Worm (Caenorhabditis elegans): ENCODE data around the gene F42C5.4.

F42C5.4 gene

DNA sequence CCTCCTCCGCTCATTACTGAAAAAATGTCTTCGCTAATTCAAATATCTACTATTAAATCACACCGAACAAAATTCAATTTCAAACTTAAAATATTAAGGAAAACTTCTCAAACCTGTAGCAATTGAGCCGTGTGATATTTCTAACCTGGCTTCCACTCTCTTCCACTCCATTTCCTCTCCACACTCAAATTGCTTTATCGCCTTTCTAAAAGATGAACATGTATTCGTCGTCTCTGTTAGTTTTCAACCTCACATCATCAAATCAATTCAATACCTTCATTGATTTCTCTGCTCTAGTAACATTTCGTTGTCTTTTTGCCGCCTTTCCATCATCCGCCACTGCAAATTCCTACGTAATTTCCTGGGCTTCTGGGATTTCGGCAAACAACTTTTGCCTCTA, at the start of gene F42C5.4:
Gene F42C5.4 (minus strand): TSS at position 171 of the 400 bp plus-strand sequence.
- TF ChIP-seq ztf-23 (GFP tag; IDR thresholded peaks at IDR 0.05) = no peak
- TF ChIP-seq ztf-29 (GFP tag; IDR thresholded peaks at IDR 0.05) = no peak
- no peak for TF ChIP-seq T22C8.4 (GFP tag; IDR thresholded peaks at IDR 0.05)
- TF ChIP-seq cog-1 (tag; optimal IDR thresholded peaks at IDR 0.05) = no peak
- no peak for TF ChIP-seq tab-1 (GFP tag; IDR thresholded peaks at IDR 0.05)
- no peak for TF ChIP-seq ref-1 (GFP tag; conservative IDR thresholded peaks at IDR 0.05)
- TF ChIP-seq klf-2 (GFP tag; conservative IDR thresholded peaks at IDR 0.05) = no peak
- TF ChIP-seq flt-1 (GFP tag; IDR thresholded peaks at IDR 0.05) = no peak
- TF ChIP-seq med-1 (GFP tag; optimal IDR thresholded peaks at IDR 0.05; ENCODE audit: insufficient read depth) = no peak

DNA sequence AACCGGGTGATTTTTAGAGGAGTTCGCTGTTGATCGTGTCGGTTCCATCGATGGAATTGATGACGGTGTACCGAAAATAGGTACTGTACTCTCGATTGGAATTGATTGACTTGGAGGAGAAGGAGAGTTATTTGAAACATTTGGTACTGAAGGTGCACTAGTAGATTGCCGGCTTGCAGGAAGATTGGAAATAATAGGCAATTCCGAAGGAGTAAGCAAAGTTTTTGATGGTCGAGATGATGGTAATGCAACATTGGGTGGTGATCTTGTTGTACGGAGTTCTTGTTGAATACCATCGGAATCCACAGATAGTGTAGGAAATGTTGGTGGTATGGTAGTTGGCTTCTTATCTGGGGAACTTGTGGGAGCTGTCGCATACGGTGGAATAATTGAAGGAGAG, 47.2 kb upstream of the F42C5.4 start:
- TF ChIP-seq ztf-23 (GFP tag; IDR thresholded peaks at IDR 0.05) (no peak), flt-1 (GFP tag; IDR thresholded peaks at IDR 0.05) (no peak), tab-1 (GFP tag; IDR thresholded peaks at IDR 0.05) (no peak), med-1 (GFP tag; optimal IDR thresholded peaks at IDR 0.05; ENCODE audit: insufficient read depth) (no peak)

DNA sequence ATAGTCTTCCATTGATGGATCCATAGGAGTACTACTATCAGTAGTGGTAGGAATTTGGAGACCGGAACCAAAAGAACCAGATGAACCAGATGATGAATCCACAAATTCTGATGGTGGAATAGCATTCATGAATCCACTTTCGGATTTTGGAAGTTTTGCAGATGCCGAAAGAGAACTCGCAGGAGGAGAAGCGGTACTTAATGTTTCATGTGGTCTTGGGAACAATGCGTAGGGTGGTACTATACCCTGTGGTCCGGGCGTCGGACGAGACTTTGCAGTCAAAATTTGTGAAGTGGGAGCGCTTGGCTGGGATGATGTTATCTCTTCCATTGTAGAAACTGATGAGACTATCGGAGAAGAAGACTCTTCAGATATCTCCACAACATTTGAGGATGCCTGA, 46.1 kb upstream of the F42C5.4 start:
- TF ChIP-seq med-1 (GFP tag; optimal IDR thresholded peaks at IDR 0.05; ENCODE audit: insufficient read depth) (no peak), ztf-29 (GFP tag; IDR thresholded peaks at IDR 0.05) (no peak), cog-1 (tag; optimal IDR thresholded peaks at IDR 0.05) (no peak)

DNA sequence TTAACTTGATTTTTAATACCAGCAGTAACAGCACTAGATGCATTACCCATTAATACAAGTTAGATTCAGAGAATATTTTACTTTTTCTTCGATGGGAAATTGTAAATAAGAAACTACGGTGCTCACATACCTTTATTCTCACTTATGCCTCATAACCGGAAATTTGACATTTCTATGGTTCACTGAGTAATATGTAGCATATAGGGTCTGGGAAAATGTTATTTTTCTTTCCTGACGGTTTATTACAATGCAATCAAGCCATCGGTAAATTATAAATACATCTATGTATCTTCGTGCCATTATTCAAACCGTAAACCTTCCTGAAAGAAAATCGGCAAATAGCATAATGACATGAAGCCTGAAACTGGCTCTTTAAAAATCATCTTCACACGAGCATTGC, 40.8 kb upstream of the F42C5.4 start, which contains the start of gene ocr-4:
Gene ocr-4 (minus strand): TSS at position 101 of the 400 bp plus-strand sequence.
- TF ChIP-seq ztf-29 (GFP tag; IDR thresholded peaks at IDR 0.05) (no peak), klf-2 (GFP tag; conservative IDR thresholded peaks at IDR 0.05) (no peak), med-1 (GFP tag; optimal IDR thresholded peaks at IDR 0.05; ENCODE audit: insufficient read depth) (no peak), ztf-23 (GFP tag; IDR thresholded peaks at IDR 0.05) (no peak), tab-1 (GFP tag; IDR thresholded peaks at IDR 0.05) (no peak), T22C8.4 (GFP tag; IDR thresholded peaks at IDR 0.05) (no peak), cog-1 (tag; optimal IDR thresholded peaks at IDR 0.05) (no peak)

DNA sequence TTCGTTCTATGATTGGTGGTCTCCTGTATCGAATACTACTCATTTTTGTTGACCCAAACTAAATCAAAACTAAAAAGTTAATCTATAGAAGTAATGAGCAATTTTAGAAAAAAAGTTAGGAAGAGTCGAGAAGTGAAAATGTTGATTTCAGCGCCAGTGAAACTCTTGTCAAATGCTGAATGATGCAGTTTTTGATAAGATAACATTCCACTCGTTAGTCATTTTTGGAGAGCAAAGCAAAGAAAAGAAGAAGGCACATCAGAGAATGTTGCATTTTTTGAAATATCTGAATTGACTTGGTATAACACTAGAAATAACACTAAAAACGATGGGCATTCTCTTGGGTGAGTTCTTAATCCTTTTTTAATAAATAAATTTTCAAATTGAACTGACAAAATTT, 37.0 kb upstream of the F42C5.4 start, which contains the start of gene sqst-2:
Gene sqst-2 (minus strand): TSS at position 58 of the 400 bp plus-strand sequence.
- TF ChIP-seq ztf-23 (GFP tag; IDR thresholded peaks at IDR 0.05) = no peak

DNA sequence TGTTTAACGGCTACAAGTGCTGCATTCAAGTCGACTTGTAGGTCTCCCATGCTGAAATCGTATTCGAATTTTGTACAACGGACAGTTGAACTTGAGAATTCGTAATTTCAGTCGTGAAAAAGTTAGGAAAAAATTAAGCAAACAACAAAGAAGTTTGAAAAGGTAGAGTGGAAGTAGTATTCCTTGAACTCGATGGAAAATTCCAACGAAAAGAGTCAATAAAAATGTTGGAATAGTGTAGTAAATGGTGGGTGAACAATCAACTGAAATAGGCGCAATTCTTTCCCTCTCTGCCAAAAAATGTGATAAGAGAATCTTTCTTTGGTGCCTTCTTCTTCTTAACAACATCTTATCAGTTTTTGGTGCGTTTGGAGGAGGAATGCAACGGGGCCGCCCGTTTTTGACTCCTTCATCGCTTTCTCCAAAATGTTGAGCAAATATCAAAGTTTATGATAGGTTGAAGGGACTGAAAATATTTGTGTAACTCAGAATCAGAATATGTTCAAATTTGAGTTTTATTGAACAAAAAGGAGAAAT, 34.8 kb upstream of the F42C5.4 start, which contains the start of gene ifo-1:
Gene ifo-1 (minus strand): TSS at position 51 of the 537 bp plus-strand sequence.
- no peak for TF ChIP-seq ref-1 (GFP tag; conservative IDR thresholded peaks at IDR 0.05)
- no peak for TF ChIP-seq cog-1 (tag; optimal IDR thresholded peaks at IDR 0.05)

DNA sequence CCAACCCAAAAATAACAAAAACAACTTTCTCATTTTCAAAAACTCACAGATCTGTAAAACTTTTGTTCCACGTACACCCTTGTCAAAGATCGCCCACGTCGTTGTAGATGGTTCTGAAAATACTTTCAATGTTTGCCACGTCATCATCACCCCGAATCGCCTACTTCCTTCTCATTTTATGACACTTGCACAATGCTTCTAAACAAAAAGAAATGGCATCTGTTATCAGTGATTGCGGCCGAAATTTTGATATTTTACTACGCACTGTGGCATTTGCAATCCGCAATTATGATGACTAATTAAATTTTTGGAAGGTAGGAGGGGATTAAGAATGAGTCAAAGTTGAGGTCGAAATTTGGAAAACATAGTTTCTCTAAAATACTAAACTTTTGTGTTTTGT, 33.8 kb upstream of the F42C5.4 start:
- TF ChIP-seq ref-1 (GFP tag; conservative IDR thresholded peaks at IDR 0.05) = no peak
- no peak for TF ChIP-seq T22C8.4 (GFP tag; IDR thresholded peaks at IDR 0.05)
- TF ChIP-seq klf-2 (GFP tag; conservative IDR thresholded peaks at IDR 0.05) = no peak
- no peak for TF ChIP-seq tab-1 (GFP tag; IDR thresholded peaks at IDR 0.05)
- no peak for TF ChIP-seq flt-1 (GFP tag; IDR thresholded peaks at IDR 0.05)
- no peak for TF ChIP-seq ztf-23 (GFP tag; IDR thresholded peaks at IDR 0.05)
- TF ChIP-seq med-1 (GFP tag; optimal IDR thresholded peaks at IDR 0.05; ENCODE audit: insufficient read depth) = no peak
- TF ChIP-seq ztf-29 (GFP tag; IDR thresholded peaks at IDR 0.05) = no peak
- TF ChIP-seq cog-1 (tag; optimal IDR thresholded peaks at IDR 0.05) = no peak

DNA sequence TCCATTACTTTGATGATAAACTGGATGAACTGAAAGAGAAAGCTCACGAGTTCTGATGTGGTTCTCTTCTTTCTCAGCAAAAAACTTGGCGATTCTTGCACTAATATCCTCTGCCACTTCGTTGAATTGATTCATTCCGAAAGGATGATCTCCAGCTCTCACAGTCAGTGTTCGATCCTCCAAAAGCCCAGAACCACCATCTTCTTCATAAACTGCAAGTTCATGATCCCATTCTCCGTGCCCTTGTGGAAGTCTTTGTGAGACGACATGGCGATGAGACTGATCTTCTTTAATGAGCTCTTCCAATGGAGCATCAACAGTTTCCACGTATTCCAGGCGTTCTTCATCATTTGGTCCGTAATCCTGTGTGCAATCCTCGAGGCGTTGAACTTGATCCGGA, 33.0 kb upstream of the F42C5.4 start:
- TF ChIP-seq cog-1 (tag; optimal IDR thresholded peaks at IDR 0.05) (no peak), ref-1 (GFP tag; conservative IDR thresholded peaks at IDR 0.05) (no peak), med-1 (GFP tag; optimal IDR thresholded peaks at IDR 0.05; ENCODE audit: insufficient read depth) (no peak), tab-1 (GFP tag; IDR thresholded peaks at IDR 0.05) (no peak), flt-1 (GFP tag; IDR thresholded peaks at IDR 0.05) (no peak), T22C8.4 (GFP tag; IDR thresholded peaks at IDR 0.05) (no peak), ztf-29 (GFP tag; IDR thresholded peaks at IDR 0.05) (no peak), ztf-23 (GFP tag; IDR thresholded peaks at IDR 0.05) (no peak)

DNA sequence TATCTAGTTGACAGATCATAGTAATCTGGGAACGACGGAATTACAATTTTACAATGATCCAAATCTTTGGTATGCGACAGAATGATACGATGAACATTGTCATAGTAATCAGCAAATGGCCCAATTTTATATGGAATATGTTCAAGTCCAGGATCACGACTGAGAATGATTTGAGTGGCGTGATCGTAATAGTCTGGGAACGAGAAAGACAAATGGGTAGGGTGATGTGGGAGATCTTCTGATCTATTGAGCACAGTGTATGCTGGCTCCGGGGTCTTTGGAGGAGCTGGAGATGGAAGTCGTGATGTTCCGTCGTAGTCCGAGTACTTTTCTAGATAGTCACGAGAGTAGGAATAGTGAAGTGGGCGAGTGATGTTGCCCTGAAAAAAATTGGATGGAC, 32.0 kb upstream of the F42C5.4 start:
- TF ChIP-seq flt-1 (GFP tag; IDR thresholded peaks at IDR 0.05) (no peak), ztf-23 (GFP tag; IDR thresholded peaks at IDR 0.05) (no peak), T22C8.4 (GFP tag; IDR thresholded peaks at IDR 0.05) (no peak), tab-1 (GFP tag; IDR thresholded peaks at IDR 0.05) (no peak), med-1 (GFP tag; optimal IDR thresholded peaks at IDR 0.05; ENCODE audit: insufficient read depth) (no peak), ztf-29 (GFP tag; IDR thresholded peaks at IDR 0.05) (no peak), klf-2 (GFP tag; conservative IDR thresholded peaks at IDR 0.05) (no peak), ref-1 (GFP tag; conservative IDR thresholded peaks at IDR 0.05) (no peak), cog-1 (tag; optimal IDR thresholded peaks at IDR 0.05) (no peak)

DNA sequence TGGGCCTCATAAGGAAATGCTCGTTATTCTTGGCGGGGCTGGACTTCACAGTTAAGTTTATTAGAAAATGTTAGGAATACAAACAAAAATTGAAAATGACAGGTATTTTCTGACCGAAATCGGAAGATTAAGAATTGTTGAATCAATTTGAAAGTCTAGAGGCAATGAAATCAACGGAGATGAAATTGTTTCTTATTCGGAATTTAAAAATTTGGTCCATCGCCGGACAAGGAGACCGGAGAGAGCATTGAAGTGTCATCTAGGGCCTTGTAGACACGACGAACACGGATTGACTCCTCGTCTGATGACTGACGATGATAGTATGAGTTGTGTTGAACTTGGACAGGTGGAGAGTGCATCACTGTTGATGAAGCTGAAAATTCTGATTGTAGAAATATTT, 28.8 kb upstream of the F42C5.4 start:
- no peak for TF ChIP-seq ztf-29 (GFP tag; IDR thresholded peaks at IDR 0.05)
- no peak for TF ChIP-seq klf-2 (GFP tag; conservative IDR thresholded peaks at IDR 0.05)
- no peak for TF ChIP-seq ztf-23 (GFP tag; IDR thresholded peaks at IDR 0.05)
- TF ChIP-seq flt-1 (GFP tag; IDR thresholded peaks at IDR 0.05) = no peak
- no peak for TF ChIP-seq ref-1 (GFP tag; conservative IDR thresholded peaks at IDR 0.05)
- TF ChIP-seq med-1 (GFP tag; optimal IDR thresholded peaks at IDR 0.05; ENCODE audit: insufficient read depth) = no peak
- TF ChIP-seq cog-1 (tag; optimal IDR thresholded peaks at IDR 0.05) = no peak
- no peak for TF ChIP-seq T22C8.4 (GFP tag; IDR thresholded peaks at IDR 0.05)

DNA sequence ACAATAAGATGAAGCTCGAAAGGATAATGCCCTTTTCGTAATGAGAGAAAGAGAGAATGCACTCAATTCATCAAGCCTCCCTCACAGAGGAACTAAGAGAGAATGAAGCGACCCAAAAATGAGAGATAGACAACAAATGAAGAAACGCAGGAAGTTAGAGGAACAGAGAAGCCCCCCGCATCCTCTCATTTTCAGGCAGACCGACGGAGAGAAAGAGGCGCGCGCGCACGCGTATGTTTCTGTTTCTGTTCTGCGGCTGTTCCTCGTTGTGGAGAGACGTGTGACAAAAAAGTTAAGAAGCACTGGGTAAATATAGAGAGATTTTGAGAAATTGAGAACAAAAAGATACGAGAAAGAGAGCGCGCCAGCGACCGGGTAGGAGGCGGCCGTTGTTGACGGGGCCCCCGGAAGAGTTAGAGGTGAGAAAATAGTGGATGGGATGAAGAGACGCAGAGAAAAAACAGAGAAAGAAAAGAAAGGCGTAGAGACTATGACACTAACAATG, 28.1 kb upstream of the F42C5.4 start:
- no peak for TF ChIP-seq T22C8.4 (GFP tag; IDR thresholded peaks at IDR 0.05)
- TF ChIP-seq ztf-23 (GFP tag; IDR thresholded peaks at IDR 0.05) = 0 out of 2 replicates have a peak, but pooled peaks have one; percentile 47
- TF ChIP-seq med-1 (GFP tag; optimal IDR thresholded peaks at IDR 0.05; ENCODE audit: insufficient read depth) = no peak
- no peak for TF ChIP-seq ref-1 (GFP tag; conservative IDR thresholded peaks at IDR 0.05)
- TF ChIP-seq klf-2 (GFP tag; conservative IDR thresholded peaks at IDR 0.05) = no peak
- TF ChIP-seq ztf-29 (GFP tag; IDR thresholded peaks at IDR 0.05) = peak; percentile 35; the same call in 1 of the 2 replicates
- peak; percentile 68 for TF ChIP-seq cog-1 (tag; optimal IDR thresholded peaks at IDR 0.05)
- TF ChIP-seq flt-1 (GFP tag; IDR thresholded peaks at IDR 0.05) = 0 out of 2 replicates have a peak, but pooled peaks have one; percentile 29
- no peak for TF ChIP-seq tab-1 (GFP tag; IDR thresholded peaks at IDR 0.05)

All from whole organism, midembryonic.